Worm (Caenorhabditis elegans) whole organism, midembryonic: ENCODE results near the gene B0244.5.

Experiments
- cog-1 ChIP-seq: sonication (generic microtip); optimal IDR thresholded peaks from 2 replicates; lab custom pipeline; 2016; ENCODE audit warnings: missing genetic modification characterization, missing compliant biosample characterization
- klf-2 ChIP-seq: fragments of 200-800 bp; sonication (Bioruptor generic); conservative IDR thresholded peaks from 2 replicates; pipeline ENCODE4 v1.3.6; 2022; ENCODE audit warnings: missing genetic modification reagents, missing genetic modification characterization, missing compliant biosample characterization
- med-1 ChIP-seq: sonication (generic microtip); optimal IDR thresholded peaks from 2 replicates; lab custom pipeline; 2017; ENCODE audit warnings: missing genetic modification characterization, mild to moderate bottlenecking, missing compliant biosample characterization, antibody characterized with exemption, missing genetic modification reagents; ENCODE audit not compliant: insufficient read depth
- ref-1 ChIP-seq: fragments of 200-800 bp; sonication (Bioruptor generic); conservative IDR thresholded peaks from 2 replicates; pipeline ENCODE4 v1.3.6; 2022; ENCODE audit warnings: missing genetic modification reagents, missing genetic modification characterization, missing compliant biosample characterization
- tab-1 ChIP-seq: fragments of 200-800 bp; sonication (Bioruptor generic); IDR thresholded peaks from 2 replicates; pipeline ENCODE4 v1.3.6; 2022; ENCODE audit warnings: missing genetic modification characterization, missing compliant biosample characterization

DNA sequence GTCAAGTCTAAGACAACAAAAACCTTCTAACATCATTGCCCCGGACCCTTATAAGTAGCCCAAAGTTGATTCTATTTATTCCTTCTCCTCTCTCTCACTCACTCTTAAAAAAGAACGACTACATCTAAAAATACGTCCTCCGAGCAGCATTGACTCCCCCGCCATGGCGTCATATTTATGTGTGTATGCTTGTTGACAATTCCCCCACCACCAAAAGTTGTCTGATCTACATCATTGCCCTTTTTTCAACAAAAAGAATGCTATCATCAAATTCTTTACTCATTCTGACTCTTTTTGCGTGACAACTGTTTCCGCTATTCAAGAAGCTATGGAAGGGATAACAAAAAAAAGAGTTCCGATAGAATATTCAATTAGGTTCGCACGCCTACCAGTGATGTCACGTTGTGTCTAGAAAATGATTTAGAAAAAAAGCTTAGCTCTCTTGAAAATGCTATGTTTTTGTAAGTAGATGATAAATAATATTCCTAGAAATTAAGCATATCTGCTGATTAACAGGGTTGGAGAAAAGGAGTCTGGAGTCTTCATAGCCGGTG, 12.9 kb downstream of the B0244.5 start:
- TF ChIP-seq tab-1 (no peak), ref-1 (GFP tag; lab: Robert Waterston, UW) (no peak), med-1 (GFP tag; lab: Kevin White, UChicago) (no peak), klf-2 (GFP tag; lab: Robert Waterston, UW) (no peak), cog-1 (no peak)
